Fruit fly (Drosophila melanogaster) whole organism: Measurements from ENCODE around the gene Idgf3.

Experiments
- CG8478 ChIP-seq: fragments of >200 bp; optimal IDR thresholded peaks from 2 replicates; lab custom pipeline; 2018; ENCODE audit warnings: inconsistent platforms
- EcR ChIP-seq, 2 experiments: fragments of >200 bp; optimal IDR thresholded peaks; 2 replicates each; lab custom pipeline; 2017; ENCODE audit warnings: missing biosample characterization in 2 of 2, missing genetic modification characterization in 2 of 2, missing genetic modification reagents in 2 of 2
- psq ChIP-seq: fragments of >200 bp; optimal IDR thresholded peaks from 2 replicates; lab custom pipeline; 2017
- usp ChIP-seq: fragments of >200 bp; optimal IDR thresholded peaks from 2 replicates; lab custom pipeline; 2017; ENCODE audit warnings: missing biosample characterization, missing genetic modification characterization, mixed read lengths

DNA sequence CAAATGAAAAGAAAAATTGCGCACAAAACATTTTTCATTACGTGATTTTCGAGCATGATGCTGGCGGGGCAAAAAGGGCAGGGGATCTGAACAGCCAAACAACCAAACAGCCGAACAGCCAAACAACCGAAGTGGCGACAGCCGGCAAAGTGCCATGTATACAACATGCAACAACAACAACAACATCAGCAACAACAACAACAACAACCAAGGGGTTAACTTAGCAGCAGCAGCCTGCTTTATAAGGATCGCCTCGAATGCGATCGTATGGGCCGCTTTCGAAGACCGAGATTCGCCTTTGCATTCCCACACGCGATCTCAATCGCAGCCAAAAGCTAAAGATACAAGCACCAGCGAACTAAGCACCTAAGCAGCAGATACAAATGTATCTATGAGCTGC, 12.9 kb downstream of the Idgf3 start:
- TF ChIP-seq CG8478 (lab: Kevin White, UChicago) (no peak), EcR (GFP tag; optimal IDR thresholded peaks at IDR 0.05; lab: Kevin White, UChicago) (no peak), psq (lab: Kevin White, UChicago) (no peak), usp (GFP tag; lab: Kevin White, UChicago) (no peak)
